Worm (Caenorhabditis elegans): ENCODE data around the gene dpy-10.
A peak's percentile ranks its signal among the peaks of the same experiment; 100 is the strongest.

DNA sequence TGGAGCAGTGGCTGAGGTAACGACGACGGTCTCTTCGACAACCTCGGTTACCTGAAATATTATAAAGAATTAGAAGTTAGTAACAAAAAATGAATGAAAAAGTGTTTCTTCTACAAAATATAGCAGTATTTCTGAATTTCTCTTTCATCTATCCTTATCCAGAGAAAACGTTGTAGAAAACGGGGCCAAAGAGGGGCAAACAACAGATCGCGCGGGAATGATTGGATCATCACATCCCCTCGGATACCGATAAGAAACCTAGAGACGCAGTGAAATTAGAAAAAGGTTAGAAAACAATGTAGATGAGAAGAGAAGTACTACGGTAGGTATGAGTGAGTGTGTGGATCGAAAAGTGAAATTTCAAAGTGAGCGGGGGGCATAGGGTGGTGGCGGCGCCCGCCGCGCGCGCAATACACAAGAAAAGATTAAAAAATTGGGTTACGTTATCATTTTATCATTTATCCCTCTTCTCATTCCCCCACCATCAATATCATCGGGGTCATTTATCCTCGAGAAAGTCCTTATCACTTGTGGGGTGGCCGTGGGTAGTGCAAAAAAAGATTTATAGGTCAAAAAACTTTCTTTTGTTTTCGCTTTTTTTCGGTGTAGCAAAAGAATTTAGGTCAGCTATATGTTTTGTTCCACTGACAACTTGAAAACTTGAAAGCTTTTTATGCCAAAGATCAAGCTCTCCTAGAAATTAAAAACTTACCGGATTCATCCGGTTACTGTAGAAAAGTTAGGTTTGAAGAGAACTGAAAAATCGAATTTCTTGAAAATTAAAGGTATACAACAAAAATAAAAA is at the start of gene dpy-10, which contains the start of gene T14B4.19:
- TF ChIP-seq ztf-11 (tag; optimal IDR thresholded peaks at IDR 0.05) (no peak), unc-62 (GFP tag; optimal IDR thresholded peaks at IDR 0.05) (no peak), nhr-28 (tag; optimal IDR thresholded peaks at IDR 0.05) (no peak), mab-5 (tag; optimal IDR thresholded peaks at IDR 0.05) (no peak), ham-2 (GFP tag; optimal IDR thresholded peaks at IDR 0.05) (peak; percentile 39), lin-13 (tag; optimal IDR thresholded peaks at IDR 0.05) (no peak), pha-4 (tag; optimal IDR thresholded peaks at IDR 0.05) (no peak)

Data from whole organism, mixed stage, embryonic.